Fruit fly (Drosophila melanogaster) whole organism, embryonic: ENCODE measurements around the gene CG34342.

Source experiments
- Abd-B ChIP-seq: fragments of 200-800 bp; sonication (Bioruptor generic); optimal IDR thresholded peaks from 2 replicates; lab custom pipeline; 2018; ENCODE audit warnings: missing biosample characterization, mild to moderate bottlenecking, missing genetic modification characterization, moderate library complexity
- B-H1 ChIP-seq: fragments of 200-800 bp; sonication (Bioruptor generic); IDR thresholded peaks from 3 replicates; pipeline ENCODE4 v1.3.6; 2022; ENCODE audit warnings: missing biosample characterization, missing genetic modification characterization
- CG10979 ChIP-seq: fragments of 200-800 bp; sonication (Bioruptor generic); optimal IDR thresholded peaks from 2 replicates; lab custom pipeline; 2018; ENCODE audit warnings: missing biosample characterization, mild to moderate bottlenecking, missing genetic modification characterization, moderate library complexity
- CG4854 ChIP-seq: fragments of 200-800 bp; sonication (Bioruptor generic); optimal IDR thresholded peaks from 2 replicates; lab custom pipeline; 2016; ENCODE audit warnings: missing biosample characterization, missing genetic modification characterization, inconsistent platforms
- CG8478 ChIP-seq: fragments of >200 bp; optimal IDR thresholded peaks from 2 replicates; lab custom pipeline; 2018
- Deaf1 ChIP-seq: fragments of 200-800 bp; optimal IDR thresholded peaks from 3 replicates; lab custom pipeline; 2019; ENCODE audit warnings: missing biosample characterization, mild to moderate bottlenecking, missing genetic modification characterization, moderate library complexity
- Nf-YA ChIP-seq: fragments of 200-800 bp; sonication (Bioruptor generic); IDR thresholded peaks from 2 replicates; pipeline ENCODE4 v1.3.6; 2022; ENCODE audit warnings: missing biosample characterization, missing genetic modification characterization
- Tbp ChIP-seq: fragments of >200 bp; optimal IDR thresholded peaks from 2 replicates; lab custom pipeline; 2018; ENCODE audit warnings: missing biosample characterization, missing genetic modification characterization
- ara ChIP-seq: fragments of 200-800 bp; sonication (Bioruptor generic); IDR thresholded peaks from 2 replicates; pipeline ENCODE4 v1.3.6; 2022; ENCODE audit warnings: missing biosample characterization, missing genetic modification characterization
- gcm ChIP-seq: fragments of 200-800 bp; sonication (Bioruptor generic); optimal IDR thresholded peaks from 2 replicates; lab custom pipeline; 2019; ENCODE audit warnings: missing biosample characterization, mild to moderate bottlenecking, missing genetic modification characterization, moderate library complexity
- gcm2 ChIP-seq: fragments of 200-800 bp; sonication (Bioruptor generic); optimal IDR thresholded peaks from 2 replicates; lab custom pipeline; 2016; ENCODE audit warnings: missing biosample characterization, missing genetic modification characterization
- ken ChIP-seq: fragments of 200-800 bp; sonication (Bioruptor generic); IDR thresholded peaks from 3 replicates; pipeline ENCODE4 v1.3.6; 2022; ENCODE audit warnings: missing biosample characterization, missing genetic modification characterization
- ro ChIP-seq: fragments of 200-800 bp; sonication (Bioruptor generic); IDR thresholded peaks from 2 replicates; pipeline ENCODE4 v1.3.6; 2022; ENCODE audit warnings: missing biosample characterization, missing genetic modification characterization

- TF ChIP-seq CG4854 (no peak), gcm2 (GFP tag; lab: Kevin White, UChicago) (no peak), Nf-YA (no peak), gcm (GFP tag; lab: Kevin White, UChicago) (no peak), CG8478 (lab: Kevin White, UChicago) (no peak), CG10979 (tag; lab: Kevin White, UChicago) (no peak), Tbp (GFP tag; lab: Kevin White, UChicago) (no peak), Abd-B (GFP tag; lab: Kevin White, UChicago) (no peak), Deaf1 (tag; lab: Kevin White, UChicago) (no peak), ro (GFP tag; lab: Robert Waterston, UW) (no peak), ara (GFP tag; lab: Robert Waterston, UW) (no peak), B-H1 (GFP tag; lab: Robert Waterston, UW) (no peak), ken (GFP tag; lab: Robert Waterston, UW) (no peak)
These were observed 37.9 kb upstream of the CG34342 start for dm6 chr3L:5548524-5549084.
